Fruit fly (Drosophila melanogaster) whole organism, prepupa: ENCODE data around the gene Smyd3.

Source experiments
- Blimp-1 ChIP-seq: fragments of 200-800 bp; sonication (Bioruptor generic); optimal IDR thresholded peaks from 3 replicates; lab custom pipeline; 2017; ENCODE audit warnings: missing biosample characterization, missing genetic modification characterization, mild to moderate bottlenecking, moderate library complexity, missing genetic modification reagents
- CG10669 ChIP-seq: fragments of 200-800 bp; sonication (Bioruptor generic); optimal IDR thresholded peaks from 3 replicates; lab custom pipeline; 2018; ENCODE audit warnings: missing biosample characterization, mild to moderate bottlenecking, missing genetic modification characterization, moderate library complexity
- CG11294 ChIP-seq: fragments of 200-800 bp; sonication (Bioruptor generic); IDR thresholded peaks from 2 replicates; pipeline ENCODE4 v1.3.6; 2022; ENCODE audit warnings: missing biosample characterization, missing genetic modification characterization
- CG11902 ChIP-seq: fragments of 200-800 bp; sonication (Bioruptor generic); optimal IDR thresholded peaks from 3 replicates; lab custom pipeline; 2016; ENCODE audit warnings: missing biosample characterization, missing genetic modification characterization
- CG3032 ChIP-seq: fragments of 200-800 bp; optimal IDR thresholded peaks from 2 replicates; lab custom pipeline; 2019; ENCODE audit warnings: missing biosample characterization, mild to moderate bottlenecking, missing genetic modification characterization, moderate library complexity
- CG31627 ChIP-seq: fragments of 200-800 bp; sonication (Bioruptor generic); optimal IDR thresholded peaks from 3 replicates; lab custom pipeline; 2016; ENCODE audit warnings: missing biosample characterization, missing genetic modification characterization
- CG32006 ChIP-seq: fragments of 200-800 bp; sonication (Bioruptor generic); optimal IDR thresholded peaks from 3 replicates; lab custom pipeline; 2017; ENCODE audit warnings: missing biosample characterization, mild to moderate bottlenecking, missing genetic modification characterization
- CG3919 ChIP-seq: fragments of 200-800 bp; sonication (Bioruptor generic); optimal IDR thresholded peaks from 3 replicates; lab custom pipeline; 2016; ENCODE audit warnings: missing biosample characterization, missing genetic modification characterization
- CG4318 ChIP-seq: fragments of 200-800 bp; sonication (Bioruptor generic); optimal IDR thresholded peaks from 3 replicates; lab custom pipeline; 2017; ENCODE audit warnings: missing biosample characterization, mild to moderate bottlenecking, missing genetic modification characterization
- CG6163 ChIP-seq: fragments of 200-800 bp; sonication (Bioruptor generic); IDR thresholded peaks from 3 replicates; pipeline ENCODE4 v1.3.6; 2022; ENCODE audit warnings: missing biosample characterization, missing genetic modification characterization
- CG6792 ChIP-seq: fragments of 200-800 bp; sonication (Bioruptor generic); optimal IDR thresholded peaks from 3 replicates; lab custom pipeline; 2016; ENCODE audit warnings: missing biosample characterization, missing genetic modification characterization
- CG6808 ChIP-seq: fragments of 200-800 bp; sonication (Bioruptor generic); optimal IDR thresholded peaks from 3 replicates; lab custom pipeline; 2017; ENCODE audit warnings: missing biosample characterization, missing genetic modification characterization, mild to moderate bottlenecking, moderate library complexity, missing genetic modification reagents
- CG6854 ChIP-seq: fragments of 200-800 bp; sonication (Bioruptor generic); optimal IDR thresholded peaks from 2 replicates; lab custom pipeline; 2017; ENCODE audit warnings: missing biosample characterization, mild to moderate bottlenecking, missing genetic modification characterization
- CG8119 ChIP-seq: fragments of 200-800 bp; sonication (Bioruptor generic); IDR thresholded peaks from 3 replicates; pipeline ENCODE4 v1.3.6; 2022; ENCODE audit warnings: missing biosample characterization, missing genetic modification characterization
- CG8319 ChIP-seq: fragments of 200-800 bp; sonication (Bioruptor generic); optimal IDR thresholded peaks from 3 replicates; lab custom pipeline; 2016; ENCODE audit warnings: missing biosample characterization, missing genetic modification characterization
- CG8632 ChIP-seq: fragments of 200-800 bp; sonication (Bioruptor generic); optimal IDR thresholded peaks from 3 replicates; lab custom pipeline; 2016; ENCODE audit warnings: missing biosample characterization, missing genetic modification characterization
- CG9139 ChIP-seq: fragments of 200-800 bp; sonication (Bioruptor generic); optimal IDR thresholded peaks from 3 replicates; lab custom pipeline; 2017; ENCODE audit warnings: missing biosample characterization, mild to moderate bottlenecking, missing genetic modification characterization
- Eip75B ChIP-seq: fragments of 200-800 bp; sonication (Bioruptor generic); optimal IDR thresholded peaks from 3 replicates; lab custom pipeline; 2016; ENCODE audit warnings: missing biosample characterization, missing genetic modification characterization
- Eip78C ChIP-seq: fragments of 200-800 bp; sonication (Bioruptor generic); peaks from one replicate; lab custom pipeline; 2016; ENCODE audit warnings: missing biosample characterization, missing genetic modification characterization
- Eip93F ChIP-seq: fragments of 200-800 bp; sonication (Bioruptor generic); optimal IDR thresholded peaks from 2 replicates; lab custom pipeline; 2016; ENCODE audit warnings: missing biosample characterization, mild to moderate bottlenecking, missing genetic modification characterization
- Ets21C ChIP-seq: fragments of 200-800 bp; sonication (Bioruptor generic); optimal IDR thresholded peaks from 3 replicates; lab custom pipeline; 2016; ENCODE audit warnings: missing biosample characterization, missing genetic modification characterization
- Ets96B ChIP-seq: fragments of 200-800 bp; optimal IDR thresholded peaks from 2 replicates; lab custom pipeline; 2019; ENCODE audit warnings: missing biosample characterization, mild to moderate bottlenecking, missing genetic modification characterization, moderate library complexity
- Gug ChIP-seq: fragments of 200-800 bp; sonication (Bioruptor generic); IDR thresholded peaks from 2 replicates; pipeline ENCODE4 v1.3.6; 2022; ENCODE audit warnings: missing biosample characterization, missing genetic modification characterization
- Hr38 ChIP-seq: sonication (Bioruptor generic); optimal IDR thresholded peaks from 2 replicates; lab custom pipeline; 2016; ENCODE audit warnings: missing biosample characterization, missing genetic modification characterization
- Hr39 ChIP-seq: fragments of 200-800 bp; sonication (Bioruptor generic); optimal IDR thresholded peaks from 2 replicates; lab custom pipeline; 2016; ENCODE audit warnings: missing biosample characterization, missing genetic modification characterization
- Hr4 ChIP-seq: fragments of 200-800 bp; sonication (Bioruptor generic); optimal IDR thresholded peaks from 3 replicates; lab custom pipeline; 2016; ENCODE audit warnings: missing biosample characterization, missing genetic modification characterization
- Met ChIP-seq: fragments of 200-800 bp; sonication (Bioruptor generic); optimal IDR thresholded peaks from 3 replicates; lab custom pipeline; 2016; ENCODE audit warnings: missing biosample characterization, missing genetic modification characterization
- Smox ChIP-seq: fragments of 200-800 bp; sonication (Bioruptor generic); optimal IDR thresholded peaks from 3 replicates; lab custom pipeline; 2016; ENCODE audit warnings: missing biosample characterization, missing genetic modification characterization
- Sox102F ChIP-seq: fragments of 200-800 bp; sonication (Bioruptor generic); optimal IDR thresholded peaks from 2 replicates; lab custom pipeline; 2016; ENCODE audit warnings: missing biosample characterization, mild to moderate bottlenecking, missing genetic modification characterization
- Sox14 ChIP-seq: fragments of 200-800 bp; sonication (Bioruptor generic); optimal IDR thresholded peaks from 3 replicates; lab custom pipeline; 2016; ENCODE audit warnings: missing biosample characterization, missing genetic modification characterization
- Sox15 ChIP-seq: fragments of 200-800 bp; sonication (Bioruptor generic); optimal IDR thresholded peaks from 3 replicates; lab custom pipeline; 2016; ENCODE audit warnings: missing biosample characterization, missing genetic modification characterization
- dac ChIP-seq: fragments of 200-800 bp; sonication (Bioruptor generic); optimal IDR thresholded peaks from 2 replicates; lab custom pipeline; 2017; ENCODE audit warnings: missing biosample characterization, mild to moderate bottlenecking, missing genetic modification characterization
- dsx ChIP-seq: fragments of 200-800 bp; optimal IDR thresholded peaks from 3 replicates; lab custom pipeline; 2019; ENCODE audit warnings: missing biosample characterization, mild to moderate bottlenecking, missing genetic modification characterization, moderate library complexity; ENCODE audit not compliant: poor library complexity, severe bottlenecking
- esn ChIP-seq: fragments of 200-800 bp; sonication (Bioruptor generic); optimal IDR thresholded peaks from 2 replicates; lab custom pipeline; 2016; ENCODE audit warnings: missing biosample characterization, mild to moderate bottlenecking, missing genetic modification characterization, moderate library complexity
- fd59A ChIP-seq: fragments of 200-800 bp; sonication (Bioruptor generic); optimal IDR thresholded peaks from 2 replicates; lab custom pipeline; 2017; ENCODE audit warnings: missing biosample characterization, mild to moderate bottlenecking, missing genetic modification characterization, missing genetic modification reagents
- fd85E ChIP-seq: fragments of 200-800 bp; sonication (Bioruptor generic); optimal IDR thresholded peaks from 3 replicates; lab custom pipeline; 2016; ENCODE audit warnings: missing biosample characterization, missing genetic modification characterization
- fkh ChIP-seq: fragments of 200-800 bp; sonication (Bioruptor generic); optimal IDR thresholded peaks from 3 replicates; lab custom pipeline; 2017; ENCODE audit warnings: missing biosample characterization, mild to moderate bottlenecking, missing genetic modification characterization, moderate library complexity
- net ChIP-seq: fragments of 200-800 bp; sonication (Bioruptor generic); optimal IDR thresholded peaks from 3 replicates; lab custom pipeline; 2016; ENCODE audit warnings: missing biosample characterization, missing genetic modification characterization
- salr ChIP-seq, 2 experiments: fragments of 200-800 bp; sonication (Bioruptor generic); optimal IDR thresholded peaks; 3 replicates each; lab custom pipeline; 2016 to 2018; ENCODE audit warnings: missing biosample characterization in 2 of 2, missing genetic modification characterization in 2 of 2, mild to moderate bottlenecking in 1 of 2
- ss ChIP-seq, 2 experiments: fragments of 200-800 bp; sonication (Bioruptor generic); optimal IDR thresholded peaks; 2 replicates in 1 of 2; 3 replicates in 1 of 2; lab custom pipeline; 2017 to 2018; ENCODE audit warnings: mild to moderate bottlenecking in 2 of 2, missing biosample characterization in 2 of 2, missing genetic modification characterization in 2 of 2, moderate library complexity in 1 of 2
- svp ChIP-seq: fragments of 200-800 bp; sonication (Bioruptor generic); peaks from one replicate; lab custom pipeline; 2016; ENCODE audit warnings: missing biosample characterization, missing genetic modification characterization
- topi ChIP-seq: fragments of 200-800 bp; sonication (Bioruptor generic); optimal IDR thresholded peaks from 3 replicates; lab custom pipeline; 2016; ENCODE audit warnings: missing biosample characterization, missing genetic modification characterization
- vri ChIP-seq: fragments of 200-800 bp; sonication (Bioruptor generic); optimal IDR thresholded peaks from 3 replicates; lab custom pipeline; 2016; ENCODE audit warnings: missing biosample characterization, mild to moderate bottlenecking, missing genetic modification characterization

The Smyd3 gene

DNA sequence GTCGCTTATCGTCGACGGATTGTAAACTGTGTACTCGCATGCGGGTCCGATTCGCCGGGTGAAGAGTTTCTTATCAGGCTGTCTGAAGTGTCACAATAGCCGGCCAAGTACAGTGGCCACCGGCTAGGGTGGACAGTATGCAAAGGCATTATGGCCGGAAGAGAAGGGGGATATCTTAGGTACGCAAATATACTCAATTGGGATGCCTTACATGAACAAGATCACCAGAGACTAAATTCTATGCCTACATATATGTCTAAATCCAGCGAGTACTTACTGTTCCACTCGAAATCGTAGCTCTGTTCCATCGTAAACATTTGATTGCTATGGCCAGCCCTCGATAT, 15.0 kb downstream of the Smyd3 start (continued):
- TF ChIP-seq fd85E (peak; percentile 88), ss (GFP tag; optimal IDR thresholded peaks at IDR 0.05; lab: Kevin White, UChicago) (peak; percentile 66 to 88), CG32006 (GFP tag; lab: Kevin White, UChicago) (peak; percentile 86), CG11294 (GFP tag; lab: Robert Waterston, UW) (peak; percentile 92), salr (GFP tag; optimal IDR thresholded peaks at IDR 0.05; lab: Kevin White, UChicago) (peak in 1 of 2 experiments; percentile 79), CG6163 (GFP tag; lab: Robert Waterston, UW) (peak; percentile 95), CG10669 (GFP tag; lab: Kevin White, UChicago) (peak; percentile 88)
- TF ChIP-seq, all 60 proteins: peak for 60

DNA sequence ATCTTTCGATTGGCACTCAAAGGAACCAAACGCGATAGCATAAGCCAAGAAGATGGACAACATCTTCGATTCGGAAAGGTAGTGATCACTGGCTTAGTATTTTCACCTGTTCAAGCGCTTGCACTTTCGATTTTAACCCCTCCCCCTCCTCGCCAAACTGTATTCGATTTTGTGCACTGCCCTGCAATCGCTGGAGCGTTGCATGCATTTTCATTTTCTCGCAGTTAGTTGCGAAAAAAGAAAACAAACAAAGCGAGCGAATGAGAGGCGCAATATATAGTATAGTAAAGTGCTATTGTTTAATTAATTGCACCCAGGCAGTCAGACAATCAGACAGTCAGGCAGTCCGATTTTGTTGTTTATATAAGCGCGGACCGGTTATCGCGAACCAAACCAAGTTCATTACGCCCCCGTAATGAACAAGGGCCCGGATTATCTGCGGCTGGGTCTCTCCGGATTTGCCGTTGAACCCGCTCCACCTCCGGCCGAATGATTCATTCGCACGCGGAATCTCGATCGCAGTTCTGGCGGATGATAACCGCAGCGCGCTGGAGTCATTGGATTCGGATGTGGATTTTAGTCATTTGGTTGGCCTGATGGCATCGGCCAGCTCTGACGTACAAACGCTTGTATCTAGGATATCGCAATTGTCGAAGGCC, 15.5 kb downstream of the Smyd3 start:
- no peak for TF ChIP-seq Ets96B (tag; lab: Kevin White, UChicago)
- TF ChIP-seq dsx (GFP tag; lab: Kevin White, UChicago), result no peak
- no peak for TF ChIP-seq Hr4 (GFP tag; lab: Kevin White, UChicago)
- no peak for TF ChIP-seq fd59A (GFP tag; lab: Kevin White, UChicago)
- TF ChIP-seq CG32006 (GFP tag; lab: Kevin White, UChicago), result no peak
- TF ChIP-seq CG3032 (tag; lab: Kevin White, UChicago), result no peak
- peak; percentile 12 for TF ChIP-seq Blimp-1
- TF ChIP-seq CG8632 (GFP tag; lab: Kevin White, UChicago), result no peak
- no peak for TF ChIP-seq CG31627
- TF ChIP-seq Eip78C (GFP tag; lab: Kevin White, UChicago), result peak; percentile 56
- no peak for TF ChIP-seq dac

DNA sequence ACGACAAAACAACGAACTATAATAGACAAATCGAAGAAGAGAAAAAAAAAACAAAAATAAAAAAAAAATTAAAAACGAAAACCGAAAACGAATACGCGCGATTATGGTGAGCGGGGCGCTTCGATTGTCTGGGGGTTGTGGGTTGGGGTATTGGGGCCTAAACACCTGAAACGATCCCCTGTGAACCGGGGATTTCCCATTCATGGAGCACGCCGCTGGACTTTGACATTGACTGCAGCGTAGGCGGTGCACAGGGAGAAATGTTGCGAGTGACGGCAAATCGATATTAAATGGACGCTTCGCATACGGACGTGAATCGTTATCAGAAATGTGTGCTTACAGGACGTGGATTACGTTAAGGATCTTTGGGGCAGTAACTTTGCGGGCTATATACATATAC, 16.4 kb downstream of the Smyd3 start:
- TF ChIP-seq dac, result no peak
- TF ChIP-seq Ets21C (GFP tag; lab: Kevin White, UChicago), result no peak
- no peak for TF ChIP-seq fkh
- TF ChIP-seq CG3032 (tag; lab: Kevin White, UChicago), result no peak
- no peak for TF ChIP-seq CG10669 (GFP tag; lab: Kevin White, UChicago)
- TF ChIP-seq ss (GFP tag; optimal IDR thresholded peaks at IDR 0.05; lab: Kevin White, UChicago), result peak in 1 of 2 experiments; percentile 31
- no peak for TF ChIP-seq CG6163 (GFP tag; lab: Robert Waterston, UW)
- no peak for TF ChIP-seq CG8119 (GFP tag; lab: Robert Waterston, UW)
- no peak for TF ChIP-seq CG11902 (GFP tag; lab: Kevin White, UChicago)
- TF ChIP-seq Sox14 (GFP tag; lab: Kevin White, UChicago), result no peak
- no peak for TF ChIP-seq CG6792 (GFP tag; lab: Kevin White, UChicago)
- TF ChIP-seq CG9139 (GFP tag; lab: Kevin White, UChicago), result peak; percentile 28
- no peak for TF ChIP-seq Eip75B (GFP tag; lab: Kevin White, UChicago)
- no peak for TF ChIP-seq CG6854 (GFP tag; lab: Kevin White, UChicago)
- no peak for TF ChIP-seq Hr38
- TF ChIP-seq Ets96B (tag; lab: Kevin White, UChicago), result no peak
- TF ChIP-seq CG8319 (GFP tag; lab: Kevin White, UChicago), result no peak
- TF ChIP-seq Gug (GFP tag; lab: Robert Waterston, UW), result no peak
- TF ChIP-seq CG3919, result no peak
- peak; percentile 22 for TF ChIP-seq CG6808

DNA sequence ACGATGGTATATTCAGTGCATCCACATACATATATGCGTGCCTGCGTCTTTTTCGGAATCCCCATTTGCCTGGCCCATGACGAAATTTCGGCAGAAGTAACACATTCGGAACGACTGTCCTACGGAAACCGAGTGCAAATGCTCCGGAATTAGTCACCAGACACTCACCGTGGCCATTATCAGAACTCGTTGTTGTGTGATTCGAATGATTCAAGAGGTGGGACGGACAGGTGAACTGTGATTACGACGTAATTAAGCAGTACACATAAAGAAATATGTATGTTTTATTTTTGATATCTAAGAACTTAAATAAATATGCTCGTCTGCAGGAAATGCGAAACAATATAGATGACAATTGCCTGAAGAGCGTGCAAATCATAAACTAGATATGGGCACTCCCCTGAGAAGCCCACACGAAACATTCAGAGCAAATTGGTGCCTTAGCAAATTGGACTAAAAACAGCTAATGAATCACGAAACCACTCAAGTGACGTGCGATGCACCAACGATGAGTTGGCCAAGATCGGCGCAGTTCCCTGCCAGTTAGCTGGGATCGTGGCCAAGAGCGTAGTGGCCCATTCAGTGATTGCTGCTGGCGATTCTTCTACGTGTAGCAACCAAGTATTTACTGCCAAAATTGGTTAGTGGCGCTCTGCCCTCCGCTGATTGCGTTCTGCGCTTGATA, 17.2 kb downstream of the Smyd3 start:
- TF ChIP-seq topi (GFP tag; lab: Kevin White, UChicago), result peak; percentile 8
- no peak for TF ChIP-seq Eip93F (GFP tag; lab: Kevin White, UChicago)
- peak; percentile 3 for TF ChIP-seq fkh
- TF ChIP-seq esn (GFP tag; lab: Kevin White, UChicago), result peak; percentile 1
- peak; percentile 13 for TF ChIP-seq Met (GFP tag; lab: Kevin White, UChicago)
- no peak for TF ChIP-seq Sox102F (GFP tag; lab: Kevin White, UChicago)
- TF ChIP-seq Smox (GFP tag; lab: Kevin White, UChicago), result peak; percentile 13
- no peak for TF ChIP-seq net
- TF ChIP-seq Hr39 (GFP tag; lab: Kevin White, UChicago), result no peak
- no peak for TF ChIP-seq Sox15 (GFP tag; lab: Kevin White, UChicago)
- TF ChIP-seq fd85E, result no peak
- peak; percentile 72 for TF ChIP-seq svp
- no peak for TF ChIP-seq CG8119 (GFP tag; lab: Robert Waterston, UW)
- peak; percentile 67 for TF ChIP-seq vri (GFP tag; lab: Kevin White, UChicago)
- peak; percentile 64 for TF ChIP-seq Eip78C (GFP tag; lab: Kevin White, UChicago)
- no peak for TF ChIP-seq CG3919
- TF ChIP-seq CG4318, result no peak
- TF ChIP-seq, all 60 proteins: peak for 8
